Worm (Caenorhabditis elegans) whole organism, young adult: ENCODE data around the gene pals-30.

ENCODE experiments used
- akir-1 ChIP-seq: fragments of 200-800 bp; sonication (Bioruptor generic); optimal IDR thresholded peaks from 2 replicates; lab custom pipeline; 2018; ENCODE audit warnings: mild to moderate bottlenecking, missing genetic modification characterization, moderate library complexity, missing compliant biosample characterization
- ama-1 ChIP-seq, 3 experiments: fragments of 150-350 bp in 1 of 3; sonication (generic microtip) in 2 of 3; optimal IDR thresholded peaks; 2 replicates each; lab custom pipeline; 2014 to 2018; ENCODE audit warnings: missing biosample characterization in 2 of 3, missing genetic modification characterization in 2 of 3, missing genetic modification reagents in 2 of 3

- TF ChIP-seq ama-1 (optimal IDR thresholded peaks at IDR 0.05; lab: Kevin White, UChicago) (no peak), ama-1 (GFP tag; optimal IDR thresholded peaks at IDR 0.05; lab: Kevin White, UChicago) (no peak), akir-1 (GFP tag; lab: Kevin White, UChicago) (no peak)
Observed at ce11 chrIV:14547292-14547691, 4.5 kb downstream of the pals-30 start.
